Worm (Caenorhabditis elegans) whole organism, young adult: ENCODE results near the gene algn-9.

ENCODE experiments used
- B0336.3 ChIP-seq: fragments of 200-800 bp; sonication (Bioruptor generic); IDR thresholded peaks from 2 replicates; pipeline ENCODE4 v1.3.6; 2022; ENCODE audit warnings: missing genetic modification characterization, missing compliant biosample characterization
- F57C9.4 ChIP-seq: sonication (generic microtip); optimal IDR thresholded peaks from 2 replicates; lab custom pipeline; 2017; ENCODE audit warnings: mild to moderate bottlenecking, missing genetic modification characterization, missing compliant biosample characterization
- K11D2.4 ChIP-seq: fragments of 200-800 bp; sonication (Bioruptor generic); IDR thresholded peaks from 2 replicates; pipeline ENCODE4 v1.3.6; 2022; ENCODE audit warnings: missing genetic modification reagents, missing genetic modification characterization, missing compliant biosample characterization
- aptf-2 ChIP-seq: fragments of 200-800 bp; sonication (Bioruptor generic); conservative IDR thresholded peaks from 2 replicates; pipeline ENCODE4 v1.3.6; 2022; ENCODE audit warnings: missing genetic modification reagents, missing genetic modification characterization, missing compliant biosample characterization
- attf-3 ChIP-seq: fragments of 200-800 bp; sonication (Bioruptor generic); conservative IDR thresholded peaks from 2 replicates; pipeline ENCODE4 v1.3.6; 2022; ENCODE audit warnings: missing genetic modification reagents, missing genetic modification characterization, missing compliant biosample characterization
- fkh-3 ChIP-seq: sonication (generic microtip); optimal IDR thresholded peaks from 2 replicates; lab custom pipeline; 2016; ENCODE audit warnings: mild to moderate bottlenecking, missing genetic modification characterization, missing compliant biosample characterization
- gei-17 ChIP-seq: fragments of 200-800 bp; sonication (Bioruptor generic); optimal IDR thresholded peaks from 2 replicates; lab custom pipeline; 2018; ENCODE audit warnings: mild to moderate bottlenecking, missing genetic modification characterization, missing compliant biosample characterization
- hsf-1 ChIP-seq: fragments of 200-800 bp; sonication (Bioruptor generic); IDR thresholded peaks from 2 replicates; pipeline ENCODE4 v1.3.6; 2022; ENCODE audit warnings: missing genetic modification reagents, missing genetic modification characterization, missing compliant biosample characterization
- nhr-90 ChIP-seq: sonication (generic microtip); optimal IDR thresholded peaks from 2 replicates; lab custom pipeline; 2016; ENCODE audit warnings: missing genotype, mild to moderate bottlenecking, missing genetic modification characterization, missing compliant biosample characterization
- pha-4 ChIP-seq: fragments of 150-350 bp; sonication (generic microtip); optimal IDR thresholded peaks from 2 replicates; lab custom pipeline; 2014; ENCODE audit warnings: missing biosample characterization, missing genetic modification reagents, missing genetic modification characterization
- rcor-1 ChIP-seq: fragments of 200-800 bp; sonication (Bioruptor generic); IDR thresholded peaks from 2 replicates; pipeline ENCODE4 v1.3.6; 2022; ENCODE audit warnings: missing genetic modification reagents, missing genetic modification characterization, missing compliant biosample characterization
- unc-62 ChIP-seq: fragments of 150-350 bp; optimal IDR thresholded peaks from 2 replicates; lab custom pipeline; 2014; ENCODE audit warnings: missing biosample characterization, missing genetic modification reagents, missing genetic modification characterization

DNA sequence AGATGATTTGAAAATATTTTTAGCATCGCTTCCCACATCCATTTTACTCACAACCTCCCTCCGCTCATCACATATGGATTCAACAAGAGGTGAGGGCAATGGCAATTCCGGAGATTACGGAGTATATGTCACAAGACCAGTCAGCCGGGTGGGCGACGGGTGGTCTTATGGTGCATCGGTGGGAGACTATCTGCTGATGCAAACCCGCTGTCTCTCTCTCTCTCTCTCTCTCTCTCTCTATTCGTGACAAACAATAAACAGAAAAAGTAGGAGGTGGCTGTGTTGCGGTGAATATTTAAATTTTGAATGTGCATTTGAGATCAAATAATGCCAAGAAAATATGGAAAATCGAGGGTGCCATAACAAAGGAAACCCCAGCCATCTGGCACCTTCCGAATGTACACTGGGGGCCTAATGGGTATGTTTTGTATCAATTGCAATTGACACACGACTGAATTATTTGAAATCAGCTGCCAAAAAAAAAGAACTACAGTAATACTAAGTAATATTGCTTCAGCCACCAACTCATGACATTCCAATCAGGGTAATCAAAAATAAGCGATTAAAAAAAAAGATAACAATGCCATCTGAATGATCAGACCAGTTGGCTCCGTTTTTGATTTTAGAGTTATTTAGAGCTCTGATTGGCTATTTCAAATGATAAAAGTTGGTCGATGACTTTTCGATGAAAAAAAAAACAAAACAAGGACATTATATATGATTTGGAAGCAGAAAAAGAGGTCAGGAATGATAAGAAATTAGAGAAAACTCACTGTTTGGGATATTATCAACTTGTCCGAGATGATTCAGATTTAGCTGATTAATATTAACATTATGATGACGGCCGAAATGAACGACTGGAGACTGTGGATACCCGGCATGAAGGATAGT is 36.1 kb upstream of the algn-9 start:
- TF ChIP-seq fkh-3 (tag; lab: Kevin White, UChicago) (no peak), pha-4 (tag; lab: Kevin White, UChicago) (no peak), aptf-2 (GFP tag; lab: Robert Waterston, UW) (no peak), unc-62 (GFP tag; lab: Kevin White, UChicago) (no peak), K11D2.4 (GFP tag; lab: Robert Waterston, UW) (no peak), attf-3 (GFP tag; lab: Robert Waterston, UW) (no peak), nhr-90 (tag; lab: Kevin White, UChicago) (no peak), hsf-1 (GFP tag; lab: Robert Waterston, UW) (no peak), B0336.3 (GFP tag; lab: Robert Waterston, UW) (0 out of 2 replicates have a peak, but pooled peaks have one; percentile 3), F57C9.4 (tag; lab: Kevin White, UChicago) (no peak), rcor-1 (GFP tag; lab: Robert Waterston, UW) (no peak), gei-17 (GFP tag; lab: Kevin White, UChicago) (no peak)
